Fruit fly (Drosophila melanogaster) whole organism, embryonic: Measurements from ENCODE around the gene CG7627.
A peak's percentile ranks its signal among the peaks of the same experiment; 100 is the strongest.

Source experiments
- Aef1 ChIP-seq: fragments of 200-800 bp; sonication (Bioruptor generic); IDR thresholded peaks from 3 replicates; pipeline ENCODE4 v1.3.6; 2022; ENCODE audit warnings: missing biosample characterization, missing genetic modification characterization
- BEAF-32 ChIP-seq: fragments of 200-800 bp; sonication (Bioruptor generic); optimal IDR thresholded peaks from 3 replicates; lab custom pipeline; 2017; ENCODE audit warnings: missing biosample characterization, missing genetic modification characterization, mild to moderate bottlenecking, moderate library complexity, missing genetic modification reagents
- CG10321 ChIP-seq: fragments of 200-800 bp; sonication (Bioruptor generic); IDR thresholded peaks from 2 replicates; pipeline ENCODE4 v1.3.6; 2022; ENCODE audit warnings: missing biosample characterization, missing genetic modification characterization
- CG10959 ChIP-seq: fragments of 200-800 bp; sonication (Bioruptor generic); IDR thresholded peaks from 2 replicates; pipeline ENCODE4 v1.3.6; 2022; ENCODE audit warnings: missing biosample characterization, missing genetic modification characterization
- CG10979 ChIP-seq: fragments of 200-800 bp; sonication (Bioruptor generic); optimal IDR thresholded peaks from 2 replicates; lab custom pipeline; 2018; ENCODE audit warnings: missing biosample characterization, mild to moderate bottlenecking, missing genetic modification characterization, moderate library complexity
- CG11085 ChIP-seq: fragments of 200-800 bp; sonication (Bioruptor generic); IDR thresholded peaks from 2 replicates; pipeline ENCODE4 v1.3.6; 2022; ENCODE audit warnings: missing biosample characterization, missing genetic modification characterization
- CG12391 ChIP-seq: fragments of 200-800 bp; sonication (Bioruptor generic); optimal IDR thresholded peaks from 3 replicates; lab custom pipeline; 2018; ENCODE audit warnings: missing biosample characterization, mild to moderate bottlenecking, missing genetic modification characterization, moderate library complexity
- CG14014 ChIP-seq: fragments of 200-800 bp; sonication (Bioruptor generic); IDR thresholded peaks from 2 replicates; pipeline ENCODE4 v1.3.6; 2022; ENCODE audit warnings: missing biosample characterization, missing genetic modification characterization
- CG14965 ChIP-seq: fragments of 200-800 bp; sonication (Bioruptor generic); optimal IDR thresholded peaks from 2 replicates; lab custom pipeline; 2016; ENCODE audit warnings: missing biosample characterization, missing genetic modification characterization, borderline replicate concordance
- CG16863 ChIP-seq: fragments of 200-800 bp; sonication (Bioruptor generic); optimal IDR thresholded peaks from 3 replicates; lab custom pipeline; 2016; ENCODE audit warnings: missing biosample characterization, missing genetic modification characterization
- CG17328 ChIP-seq: fragments of 200-800 bp; sonication (Bioruptor generic); IDR thresholded peaks from 2 replicates; pipeline ENCODE4 v1.3.6; 2022; ENCODE audit warnings: missing biosample characterization, missing genetic modification characterization
- CG17361 ChIP-seq: fragments of 200-800 bp; sonication (Bioruptor generic); IDR thresholded peaks from 3 replicates; pipeline ENCODE4 v1.3.6; 2022; ENCODE audit warnings: missing biosample characterization, missing genetic modification characterization
- CG17568 ChIP-seq: fragments of 200-800 bp; sonication (Bioruptor generic); optimal IDR thresholded peaks from 2 replicates; lab custom pipeline; 2018; ENCODE audit warnings: missing biosample characterization, mild to moderate bottlenecking, missing genetic modification characterization, moderate library complexity
- CG17912 ChIP-seq: fragments of 200-800 bp; sonication (Bioruptor generic); optimal IDR thresholded peaks from 2 replicates; lab custom pipeline; 2018; ENCODE audit warnings: missing biosample characterization, mild to moderate bottlenecking, missing genetic modification characterization
- CG2712 ChIP-seq: fragments of 200-800 bp; optimal IDR thresholded peaks from 3 replicates; lab custom pipeline; 2019; ENCODE audit warnings: missing biosample characterization, mild to moderate bottlenecking, missing genetic modification characterization, moderate library complexity
- CG30431 ChIP-seq: fragments of 200-800 bp; sonication (Bioruptor generic); optimal IDR thresholded peaks from 2 replicates; lab custom pipeline; 2017; ENCODE audit warnings: missing biosample characterization, missing genetic modification characterization
- CG31224 ChIP-seq: fragments of 200-800 bp; sonication (Bioruptor generic); IDR thresholded peaks from 2 replicates; pipeline ENCODE4 v1.3.6; 2022; ENCODE audit warnings: missing biosample characterization, missing genetic modification characterization
- CG4707 ChIP-seq: fragments of 200-800 bp; sonication (Bioruptor generic); optimal IDR thresholded peaks from 2 replicates; lab custom pipeline; 2018; ENCODE audit warnings: missing biosample characterization, mild to moderate bottlenecking, missing genetic modification characterization, moderate library complexity
- CG6175 ChIP-seq: fragments of 200-800 bp; sonication (Bioruptor generic); IDR thresholded peaks from 3 replicates; pipeline ENCODE4 v1.3.6; 2022; ENCODE audit warnings: missing biosample characterization, missing genetic modification characterization
- CG7372 ChIP-seq: fragments of 200-800 bp; sonication (Bioruptor generic); IDR thresholded peaks from 2 replicates; pipeline ENCODE4 v1.3.6; 2022; ENCODE audit warnings: missing biosample characterization, missing genetic modification characterization
- CG8290 ChIP-seq, 3 experiments: fragments of 200-800 bp; sonication (Bioruptor generic); optimal IDR thresholded peaks; 2 replicates each; lab custom pipeline; 2016 to 2019; ENCODE audit warnings: missing biosample characterization in 3 of 3, missing genetic modification characterization in 3 of 3, mild to moderate bottlenecking in 2 of 3, moderate library complexity in 1 of 3
- CTCF ChIP-seq: fragments of 200-800 bp; sonication (Bioruptor generic); optimal IDR thresholded peaks from 2 replicates; lab custom pipeline; 2017; ENCODE audit warnings: missing biosample characterization, mild to moderate bottlenecking, missing genetic modification characterization, moderate library complexity
- Dbx ChIP-seq: fragments of 200-800 bp; sonication (Bioruptor generic); IDR thresholded peaks from 3 replicates; pipeline ENCODE4 v1.3.6; 2022; ENCODE audit warnings: missing biosample characterization, missing genetic modification characterization
- Dip3 ChIP-seq: fragments of 200-800 bp; sonication (Bioruptor generic); optimal IDR thresholded peaks from 3 replicates; lab custom pipeline; 2016; ENCODE audit warnings: missing biosample characterization, missing genetic modification characterization
- Drgx ChIP-seq: fragments of 200-800 bp; sonication (Bioruptor generic); IDR thresholded peaks from 2 replicates; pipeline ENCODE4 v1.3.6; 2022; ENCODE audit warnings: missing biosample characterization, missing genetic modification characterization
- Fer1 ChIP-seq: fragments of 200-800 bp; sonication (Bioruptor generic); optimal IDR thresholded peaks from 2 replicates; lab custom pipeline; 2017; ENCODE audit warnings: missing biosample characterization, mild to moderate bottlenecking, missing genetic modification characterization
- HHEX ChIP-seq: fragments of 200-800 bp; sonication (Bioruptor generic); optimal IDR thresholded peaks from 3 replicates; lab custom pipeline; 2017; ENCODE audit warnings: missing biosample characterization, mild to moderate bottlenecking, missing genetic modification characterization, missing genetic modification reagents
- HLH3B ChIP-seq: fragments of 200-800 bp; sonication (Bioruptor generic); IDR thresholded peaks from 2 replicates; pipeline ENCODE4 v1.3.6; 2022; ENCODE audit warnings: missing biosample characterization, missing genetic modification characterization
- Hey ChIP-seq: fragments of 200-800 bp; sonication (Bioruptor generic); optimal IDR thresholded peaks from 3 replicates; lab custom pipeline; 2018; ENCODE audit warnings: missing biosample characterization, mild to moderate bottlenecking, missing genetic modification characterization
- MESR4 ChIP-seq: fragments of 200-800 bp; sonication (Bioruptor generic); optimal IDR thresholded peaks from 2 replicates; lab custom pipeline; 2018; ENCODE audit warnings: missing biosample characterization, mild to moderate bottlenecking, missing genetic modification characterization, moderate library complexity
- MTF-1 ChIP-seq: fragments of 200-800 bp; sonication (Bioruptor generic); optimal IDR thresholded peaks from 2 replicates; lab custom pipeline; 2018; ENCODE audit warnings: missing biosample characterization, mild to moderate bottlenecking, missing genetic modification characterization, borderline replicate concordance
- Opbp ChIP-seq: fragments of 200-800 bp; sonication (Bioruptor generic); IDR thresholded peaks from 3 replicates; pipeline ENCODE4 v1.3.6; 2022; ENCODE audit warnings: missing biosample characterization, missing genetic modification characterization; ENCODE audit not compliant: partially characterized antibody
- Poxn ChIP-seq: fragments of 200-800 bp; sonication (Bioruptor generic); IDR thresholded peaks from 2 replicates; pipeline ENCODE4 v1.3.6; 2022; ENCODE audit warnings: missing biosample characterization, missing genetic modification characterization
- Six4 ChIP-seq: fragments of 200-800 bp; sonication (Bioruptor generic); optimal IDR thresholded peaks from 2 replicates; lab custom pipeline; 2016; ENCODE audit warnings: missing biosample characterization, missing genetic modification characterization
- al ChIP-seq: fragments of 200-800 bp; sonication (Bioruptor generic); IDR thresholded peaks from 2 replicates; pipeline ENCODE4 v1.3.6; 2022; ENCODE audit warnings: missing biosample characterization, missing genetic modification characterization
- ash1 ChIP-seq: fragments of 200-800 bp; sonication (Bioruptor generic); optimal IDR thresholded peaks from 2 replicates; lab custom pipeline; 2018; ENCODE audit warnings: missing biosample characterization, mild to moderate bottlenecking, missing genetic modification characterization
- bbx ChIP-seq: fragments of 200-800 bp; sonication (Bioruptor generic); IDR thresholded peaks from 2 replicates; pipeline ENCODE4 v1.3.6; 2022; ENCODE audit warnings: missing biosample characterization, missing genetic modification characterization; ENCODE audit not compliant: partially characterized antibody
- bowl ChIP-seq: fragments of 200-800 bp; sonication (Bioruptor generic); IDR thresholded peaks from 2 replicates; pipeline ENCODE4 v1.3.6; 2022; ENCODE audit warnings: missing biosample characterization, missing genetic modification characterization
- btn ChIP-seq: fragments of 200-800 bp; sonication (Bioruptor generic); optimal IDR thresholded peaks from 2 replicates; lab custom pipeline; 2016; ENCODE audit warnings: missing biosample characterization, missing genetic modification characterization
- chm ChIP-seq: fragments of 200-800 bp; sonication (Bioruptor generic); IDR thresholded peaks from 2 replicates; pipeline ENCODE4 v1.3.6; 2022; ENCODE audit warnings: missing biosample characterization, missing genetic modification characterization
- dan ChIP-seq: fragments of 200-800 bp; sonication (Bioruptor generic); IDR thresholded peaks from 2 replicates; pipeline ENCODE4 v1.3.6; 2022; ENCODE audit warnings: missing biosample characterization, missing genetic modification characterization
- danr ChIP-seq: fragments of 200-800 bp; sonication (Bioruptor generic); IDR thresholded peaks from 2 replicates; pipeline ENCODE4 v1.3.6; 2022; ENCODE audit warnings: missing biosample characterization, missing genetic modification characterization
- dati ChIP-seq: fragments of 200-800 bp; sonication (Bioruptor generic); IDR thresholded peaks from 2 replicates; pipeline ENCODE4 v1.3.6; 2022; ENCODE audit warnings: missing biosample characterization, missing genetic modification characterization
- emc ChIP-seq: fragments of 200-800 bp; sonication (Bioruptor generic); optimal IDR thresholded peaks from 2 replicates; lab custom pipeline; 2016; ENCODE audit warnings: missing biosample characterization, missing genetic modification characterization
- her ChIP-seq: fragments of 200-800 bp; sonication (Bioruptor generic); optimal IDR thresholded peaks from 2 replicates; lab custom pipeline; 2016; ENCODE audit warnings: missing biosample characterization, missing genetic modification characterization
- pum ChIP-seq: fragments of 200-800 bp; sonication (Bioruptor generic); optimal IDR thresholded peaks from 2 replicates; lab custom pipeline; 2016; ENCODE audit warnings: missing biosample characterization, missing genetic modification characterization
- sqz ChIP-seq: fragments of 200-800 bp; sonication (Bioruptor generic); optimal IDR thresholded peaks from 3 replicates; lab custom pipeline; 2018; ENCODE audit warnings: missing biosample characterization, mild to moderate bottlenecking, missing genetic modification characterization
- sr ChIP-seq: fragments of 200-800 bp; sonication (Bioruptor generic); IDR thresholded peaks from 3 replicates; pipeline ENCODE4 v1.3.6; 2022; ENCODE audit warnings: missing biosample characterization, missing genetic modification characterization
- tgo ChIP-seq: fragments of 200-800 bp; sonication (Bioruptor generic); IDR thresholded peaks from 3 replicates; pipeline ENCODE4 v1.3.6; 2022; ENCODE audit warnings: missing biosample characterization, missing genetic modification characterization
- tna ChIP-seq: fragments of 200-800 bp; sonication (Bioruptor generic); IDR thresholded peaks from 2 replicates; pipeline ENCODE4 v1.3.6; 2022; ENCODE audit warnings: missing biosample characterization, missing genetic modification characterization; ENCODE audit not compliant: partially characterized antibody
- vnd ChIP-seq: fragments of 200-800 bp; sonication (Bioruptor generic); IDR thresholded peaks from 3 replicates; pipeline ENCODE4 v1.3.6; 2022; ENCODE audit warnings: missing biosample characterization, missing genetic modification characterization; ENCODE audit not compliant: partially characterized antibody

CG7627 gene

DNA sequence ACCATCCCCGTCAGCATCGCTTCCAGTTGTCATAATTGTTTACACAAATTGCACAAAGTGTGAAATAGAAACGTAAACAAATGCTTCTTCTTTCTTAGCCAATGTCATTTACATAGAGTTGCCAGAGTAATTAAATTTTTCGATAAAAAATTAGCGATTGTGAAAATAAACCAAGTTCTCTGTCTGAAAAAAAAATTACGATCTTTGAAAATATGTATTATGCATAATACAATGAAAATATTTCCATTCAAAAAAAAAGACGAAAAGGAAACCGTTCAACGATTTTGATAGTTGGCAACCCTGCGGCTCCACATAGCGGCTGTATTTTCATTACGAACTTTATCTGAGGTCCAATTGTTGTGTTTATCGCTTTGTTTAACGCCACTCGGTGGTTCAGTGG is 51.2 kb downstream of the CG7627 start, which contains the start of the genes CG7810 and CG7806 (continued):
- TF ChIP-seq al (GFP tag; lab: Robert Waterston, UW) (peak; percentile 83), ash1 (GFP tag; lab: Kevin White, UChicago) (no peak), sr (GFP tag; lab: Robert Waterston, UW) (peak; percentile 51; the same call in 1 of the 3 replicates), Fer1 (GFP tag; lab: Kevin White, UChicago) (peak; percentile 90), Opbp (GFP tag; lab: Robert Waterston, UW) (no peak), HLH3B (GFP tag; lab: Robert Waterston, UW) (peak; percentile 91), emc (GFP tag; lab: Kevin White, UChicago) (peak; percentile 73), tna (0 out of 2 replicates have a peak, but pooled peaks have one; percentile 38), CG6175 (GFP tag; lab: Robert Waterston, UW) (no peak), pum (peak; percentile 85), CTCF (peak; percentile 49), CG17328 (GFP tag; lab: Robert Waterston, UW) (peak; percentile 96), Dip3 (GFP tag; lab: Kevin White, UChicago) (peak; percentile 84), Drgx (GFP tag; lab: Robert Waterston, UW) (peak; percentile 89), vnd (GFP tag; lab: Robert Waterston, UW) (0 out of 3 replicates have a peak, but pooled peaks have one; percentile 17), danr (GFP tag; lab: Robert Waterston, UW) (peak; percentile 74), Aef1 (GFP tag; lab: Robert Waterston, UW) (peak; percentile 85), Poxn (GFP tag; lab: Robert Waterston, UW) (0 out of 2 replicates have a peak, but pooled peaks have one; percentile 50), dati (GFP tag; lab: Robert Waterston, UW) (peak; percentile 72; the same call in 1 of the 2 replicates), Six4 (GFP tag; lab: Kevin White, UChicago) (peak; percentile 82), BEAF-32 (GFP tag; lab: Kevin White, UChicago) (peak; percentile 49), chm (GFP tag; lab: Robert Waterston, UW) (peak; percentile 88), CG12391 (tag; lab: Kevin White, UChicago) (peak; percentile 95), bbx (no peak), MESR4 (GFP tag; lab: Kevin White, UChicago) (peak; percentile 56), CG8290 (GFP tag; optimal IDR thresholded peaks at IDR 0.05; lab: Kevin White, UChicago) (peak; percentile 81), CG8290 (tag; optimal IDR thresholded peaks at IDR 0.05; lab: Kevin White, UChicago) (peak in 1 of 2 experiments; percentile 80), her (GFP tag; lab: Kevin White, UChicago) (peak; percentile 84), tgo (peak; percentile 93), CG30431 (GFP tag; lab: Kevin White, UChicago) (peak; percentile 67), CG4707 (GFP tag; lab: Kevin White, UChicago) (peak; percentile 57), CG10959 (peak; percentile 82), dan (GFP tag; lab: Robert Waterston, UW) (no peak), Dbx (peak; percentile 82), CG31224 (GFP tag; lab: Robert Waterston, UW) (peak; percentile 80), CG17568 (no peak), bowl (peak; percentile 90), CG17912 (peak; percentile 20), CG7372 (GFP tag; lab: Robert Waterston, UW) (peak; percentile 81), CG14014 (GFP tag; lab: Robert Waterston, UW) (peak; percentile 90), CG11085 (GFP tag; lab: Robert Waterston, UW) (peak; percentile 69), CG10321 (peak; percentile 70), HHEX (GFP tag; lab: Kevin White, UChicago) (peak; percentile 80), CG2712 (tag; lab: Kevin White, UChicago) (peak; percentile 92), CG10979 (tag; lab: Kevin White, UChicago) (peak; percentile 88), CG17361 (GFP tag; lab: Robert Waterston, UW) (peak; percentile 87), sqz (GFP tag; lab: Kevin White, UChicago) (no peak), MTF-1 (GFP tag; lab: Kevin White, UChicago) (peak; percentile 53), CG16863 (peak; percentile 91), btn (peak; percentile 64), Hey (no peak), CG14965 (GFP tag; lab: Kevin White, UChicago) (no peak)
